Fruit fly (Drosophila melanogaster) whole organism: ENCODE data around the gene Thor.

Experiments used
- pan ChIP-seq: fragments of >200 bp; optimal IDR thresholded peaks from 2 replicates; lab custom pipeline; 2017
- psq ChIP-seq: fragments of >200 bp; optimal IDR thresholded peaks from 2 replicates; lab custom pipeline; 2017

- TF ChIP-seq psq (lab: Kevin White, UChicago) (no peak), pan (lab: Kevin White, UChicago) (no peak)
These were observed 2.2 kb downstream of the Thor start for dm6 chr2L:3480443-3480839.
